Worm (Caenorhabditis elegans) whole organism, early embryonic: ENCODE results near the gene M01B2.13.

Experiments used
- F13C5.2 ChIP-seq: sonication (generic microtip); optimal IDR thresholded peaks from 2 replicates; lab custom pipeline; 2017; ENCODE audit warnings: mild to moderate bottlenecking, missing genetic modification characterization, inconsistent platforms, missing compliant biosample characterization
- ceh-13 ChIP-seq: fragments of 200-800 bp; sonication (Bioruptor generic); optimal IDR thresholded peaks from 2 replicates; lab custom pipeline; 2018; ENCODE audit warnings: mild to moderate bottlenecking, missing genetic modification characterization, missing compliant biosample characterization
- flt-1 ChIP-seq: fragments of 200-800 bp; sonication (Bioruptor generic); IDR thresholded peaks from 2 replicates; pipeline ENCODE4 v1.3.6; 2022; ENCODE audit warnings: missing genetic modification characterization, missing compliant biosample characterization

DNA sequence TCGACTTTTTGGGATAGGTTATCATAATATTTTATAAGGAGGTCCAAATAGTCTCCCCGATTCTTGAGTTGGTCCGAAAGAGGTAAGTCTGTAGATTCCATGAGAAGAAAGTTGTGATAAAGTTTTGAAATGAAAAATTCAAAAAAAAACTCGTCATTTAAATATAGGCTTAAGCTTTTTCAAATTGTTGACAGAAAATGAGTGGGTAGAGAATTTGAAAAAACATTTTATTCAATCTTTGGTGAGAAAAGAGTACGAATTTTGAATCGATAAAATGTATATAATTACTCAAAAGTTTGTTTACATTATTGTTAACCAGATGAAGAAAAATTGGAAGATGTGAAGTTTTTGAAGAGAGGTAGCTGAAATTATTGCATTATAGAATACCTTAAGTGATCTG is 39.8 kb upstream of the M01B2.13 start, which contains the start of gene T26H8.5:
- TF ChIP-seq flt-1 (GFP tag; lab: Robert Waterston, UW) = no peak
- no peak for TF ChIP-seq ceh-13
- no peak for TF ChIP-seq F13C5.2 (tag; lab: Kevin White, UChicago)
